Fruit fly (Drosophila melanogaster) S2 (cell line): ENCODE measurements around the gene Pi3K21B.

ENCODE experiments used
- CG8478 ChIP-seq: fragments of >200 bp; optimal IDR thresholded peaks from 2 replicates; lab custom pipeline; 2018
- CTCF ChIP-seq, 2 experiments: fragments of >200 bp; optimal IDR thresholded peaks; 2 replicates each; lab custom pipeline; 2018

- no peak for TF ChIP-seq CG8478 (lab: Kevin White, UChicago)
- no peak for TF ChIP-seq CTCF (optimal IDR thresholded peaks at IDR 0.05; lab: Kevin White, UChicago)
Observed at dm6 chr2L:300877-301706, 3.4 kb downstream of the Pi3K21B start.
